Fruit fly (Drosophila melanogaster) whole organism, pupa: ENCODE data around the gene CG45218.

ENCODE experiments used
- CG15710 ChIP-seq: fragments of 200-800 bp; sonication (Bioruptor generic); optimal IDR thresholded peaks from 2 replicates; lab custom pipeline; 2018; ENCODE audit warnings: missing biosample characterization, mild to moderate bottlenecking, missing genetic modification characterization, moderate library complexity
- CG9948 ChIP-seq: fragments of 200-800 bp; sonication (Bioruptor generic); optimal IDR thresholded peaks from 2 replicates; lab custom pipeline; 2018; ENCODE audit warnings: missing biosample characterization, mild to moderate bottlenecking, missing genetic modification characterization, moderate library complexity
- EcR ChIP-seq: fragments of 200-800 bp; sonication (Bioruptor generic); optimal IDR thresholded peaks from 3 replicates; lab custom pipeline; 2019; ENCODE audit warnings: missing biosample characterization, missing genetic modification characterization, mild to moderate bottlenecking, moderate library complexity, missing genetic modification reagents

- TF ChIP-seq CG15710 (tag; lab: Kevin White, UChicago) (no peak), CG9948 (tag; lab: Kevin White, UChicago) (no peak), EcR (GFP tag; lab: Kevin White, UChicago) (no peak)
Observed at dm6 chr3R:15293005-15293877, 2.6 kb upstream of the CG45218 start.
